Fruit fly (Drosophila melanogaster) whole organism, prepupa: ENCODE measurements around the gene CG9733.

Experiments
- Blimp-1 ChIP-seq: fragments of 200-800 bp; sonication (Bioruptor generic); optimal IDR thresholded peaks from 3 replicates; lab custom pipeline; 2017; ENCODE audit warnings: missing biosample characterization, missing genetic modification characterization, mild to moderate bottlenecking, moderate library complexity, missing genetic modification reagents
- CG11902 ChIP-seq: fragments of 200-800 bp; sonication (Bioruptor generic); optimal IDR thresholded peaks from 3 replicates; lab custom pipeline; 2016; ENCODE audit warnings: missing biosample characterization, missing genetic modification characterization
- CG15336 ChIP-seq: fragments of 200-800 bp; sonication (Bioruptor generic); IDR thresholded peaks from 2 replicates; pipeline ENCODE4 v1.3.6; 2022; ENCODE audit warnings: missing biosample characterization, missing genetic modification characterization
- CG1621 ChIP-seq: fragments of 200-800 bp; sonication (Bioruptor generic); optimal IDR thresholded peaks from 3 replicates; lab custom pipeline; 2018; ENCODE audit warnings: missing biosample characterization, mild to moderate bottlenecking, missing genetic modification characterization
- CG16779 ChIP-seq: fragments of 200-800 bp; sonication (Bioruptor generic); optimal IDR thresholded peaks from 3 replicates; lab custom pipeline; 2017; ENCODE audit warnings: missing biosample characterization, mild to moderate bottlenecking, missing genetic modification characterization
- CG3032 ChIP-seq: fragments of 200-800 bp; optimal IDR thresholded peaks from 2 replicates; lab custom pipeline; 2019; ENCODE audit warnings: missing biosample characterization, mild to moderate bottlenecking, missing genetic modification characterization, moderate library complexity
- CG31627 ChIP-seq: fragments of 200-800 bp; sonication (Bioruptor generic); optimal IDR thresholded peaks from 3 replicates; lab custom pipeline; 2016; ENCODE audit warnings: missing biosample characterization, missing genetic modification characterization
- CG32006 ChIP-seq: fragments of 200-800 bp; sonication (Bioruptor generic); optimal IDR thresholded peaks from 3 replicates; lab custom pipeline; 2017; ENCODE audit warnings: missing biosample characterization, mild to moderate bottlenecking, missing genetic modification characterization
- CG34406 ChIP-seq: fragments of 200-800 bp; sonication (Bioruptor generic); optimal IDR thresholded peaks from 3 replicates; lab custom pipeline; 2016; ENCODE audit warnings: missing biosample characterization, missing genetic modification characterization
- CG3919 ChIP-seq: fragments of 200-800 bp; sonication (Bioruptor generic); optimal IDR thresholded peaks from 3 replicates; lab custom pipeline; 2016; ENCODE audit warnings: missing biosample characterization, missing genetic modification characterization
- CG4318 ChIP-seq: fragments of 200-800 bp; sonication (Bioruptor generic); optimal IDR thresholded peaks from 3 replicates; lab custom pipeline; 2017; ENCODE audit warnings: missing biosample characterization, mild to moderate bottlenecking, missing genetic modification characterization
- CG6276 ChIP-seq: fragments of 200-800 bp; sonication (Bioruptor generic); optimal IDR thresholded peaks from 2 replicates; lab custom pipeline; 2017; ENCODE audit warnings: missing biosample characterization, mild to moderate bottlenecking, missing genetic modification characterization
- CG6808 ChIP-seq: fragments of 200-800 bp; sonication (Bioruptor generic); optimal IDR thresholded peaks from 3 replicates; lab custom pipeline; 2017; ENCODE audit warnings: missing biosample characterization, missing genetic modification characterization, mild to moderate bottlenecking, moderate library complexity, missing genetic modification reagents
- CG6854 ChIP-seq: fragments of 200-800 bp; sonication (Bioruptor generic); optimal IDR thresholded peaks from 2 replicates; lab custom pipeline; 2017; ENCODE audit warnings: missing biosample characterization, mild to moderate bottlenecking, missing genetic modification characterization
- CG7368 ChIP-seq: fragments of 200-800 bp; sonication (Bioruptor generic); optimal IDR thresholded peaks from 3 replicates; lab custom pipeline; 2016; ENCODE audit warnings: missing biosample characterization, missing genetic modification characterization
- CG8119 ChIP-seq: fragments of 200-800 bp; sonication (Bioruptor generic); IDR thresholded peaks from 3 replicates; pipeline ENCODE4 v1.3.6; 2022; ENCODE audit warnings: missing biosample characterization, missing genetic modification characterization
- CG8319 ChIP-seq: fragments of 200-800 bp; sonication (Bioruptor generic); optimal IDR thresholded peaks from 3 replicates; lab custom pipeline; 2016; ENCODE audit warnings: missing biosample characterization, missing genetic modification characterization
- CG8632 ChIP-seq: fragments of 200-800 bp; sonication (Bioruptor generic); optimal IDR thresholded peaks from 3 replicates; lab custom pipeline; 2016; ENCODE audit warnings: missing biosample characterization, missing genetic modification characterization
- CG9139 ChIP-seq: fragments of 200-800 bp; sonication (Bioruptor generic); optimal IDR thresholded peaks from 3 replicates; lab custom pipeline; 2017; ENCODE audit warnings: missing biosample characterization, mild to moderate bottlenecking, missing genetic modification characterization
- Eip75B ChIP-seq: fragments of 200-800 bp; sonication (Bioruptor generic); optimal IDR thresholded peaks from 3 replicates; lab custom pipeline; 2016; ENCODE audit warnings: missing biosample characterization, missing genetic modification characterization
- Eip78C ChIP-seq: fragments of 200-800 bp; sonication (Bioruptor generic); peaks from one replicate; lab custom pipeline; 2016; ENCODE audit warnings: missing biosample characterization, missing genetic modification characterization
- Ets96B ChIP-seq: fragments of 200-800 bp; optimal IDR thresholded peaks from 2 replicates; lab custom pipeline; 2019; ENCODE audit warnings: missing biosample characterization, mild to moderate bottlenecking, missing genetic modification characterization, moderate library complexity
- Gug ChIP-seq: fragments of 200-800 bp; sonication (Bioruptor generic); IDR thresholded peaks from 2 replicates; pipeline ENCODE4 v1.3.6; 2022; ENCODE audit warnings: missing biosample characterization, missing genetic modification characterization
- Hr39 ChIP-seq: fragments of 200-800 bp; sonication (Bioruptor generic); optimal IDR thresholded peaks from 2 replicates; lab custom pipeline; 2016; ENCODE audit warnings: missing biosample characterization, missing genetic modification characterization
- Hr4 ChIP-seq: fragments of 200-800 bp; sonication (Bioruptor generic); optimal IDR thresholded peaks from 3 replicates; lab custom pipeline; 2016; ENCODE audit warnings: missing biosample characterization, missing genetic modification characterization
- OdsH ChIP-seq: fragments of 200-800 bp; sonication (Bioruptor generic); optimal IDR thresholded peaks from 3 replicates; lab custom pipeline; 2016; ENCODE audit warnings: missing biosample characterization, missing genetic modification characterization
- Sox102F ChIP-seq: fragments of 200-800 bp; sonication (Bioruptor generic); optimal IDR thresholded peaks from 2 replicates; lab custom pipeline; 2016; ENCODE audit warnings: missing biosample characterization, mild to moderate bottlenecking, missing genetic modification characterization
- Sox14 ChIP-seq: fragments of 200-800 bp; sonication (Bioruptor generic); optimal IDR thresholded peaks from 3 replicates; lab custom pipeline; 2016; ENCODE audit warnings: missing biosample characterization, missing genetic modification characterization
- Sox15 ChIP-seq: fragments of 200-800 bp; sonication (Bioruptor generic); optimal IDR thresholded peaks from 3 replicates; lab custom pipeline; 2016; ENCODE audit warnings: missing biosample characterization, missing genetic modification characterization
- achi ChIP-seq: fragments of 200-800 bp; sonication (Bioruptor generic); optimal IDR thresholded peaks from 3 replicates; lab custom pipeline; 2016; ENCODE audit warnings: missing biosample characterization, missing genetic modification characterization
- eg ChIP-seq: fragments of 200-800 bp; sonication (Bioruptor generic); IDR thresholded peaks from 3 replicates; pipeline ENCODE4 v1.3.6; 2022; ENCODE audit warnings: missing biosample characterization, missing genetic modification characterization
- esn ChIP-seq: fragments of 200-800 bp; sonication (Bioruptor generic); optimal IDR thresholded peaks from 2 replicates; lab custom pipeline; 2016; ENCODE audit warnings: missing biosample characterization, mild to moderate bottlenecking, missing genetic modification characterization, moderate library complexity
- fd59A ChIP-seq: fragments of 200-800 bp; sonication (Bioruptor generic); optimal IDR thresholded peaks from 2 replicates; lab custom pipeline; 2017; ENCODE audit warnings: missing biosample characterization, mild to moderate bottlenecking, missing genetic modification characterization, missing genetic modification reagents
- fd85E ChIP-seq: fragments of 200-800 bp; sonication (Bioruptor generic); optimal IDR thresholded peaks from 3 replicates; lab custom pipeline; 2016; ENCODE audit warnings: missing biosample characterization, missing genetic modification characterization
- fkh ChIP-seq: fragments of 200-800 bp; sonication (Bioruptor generic); optimal IDR thresholded peaks from 3 replicates; lab custom pipeline; 2017; ENCODE audit warnings: missing biosample characterization, mild to moderate bottlenecking, missing genetic modification characterization, moderate library complexity
- lz ChIP-seq: fragments of 200-800 bp; sonication (Bioruptor generic); optimal IDR thresholded peaks from 3 replicates; lab custom pipeline; 2016; ENCODE audit warnings: missing biosample characterization, missing genetic modification characterization
- net ChIP-seq: fragments of 200-800 bp; sonication (Bioruptor generic); optimal IDR thresholded peaks from 3 replicates; lab custom pipeline; 2016; ENCODE audit warnings: missing biosample characterization, missing genetic modification characterization
- salr ChIP-seq, 2 experiments: fragments of 200-800 bp; sonication (Bioruptor generic); optimal IDR thresholded peaks; 3 replicates each; lab custom pipeline; 2016 to 2018; ENCODE audit warnings: missing biosample characterization in 2 of 2, missing genetic modification characterization in 2 of 2, mild to moderate bottlenecking in 1 of 2
- spab ChIP-seq: fragments of 200-800 bp; sonication (Bioruptor generic); optimal IDR thresholded peaks from 2 replicates; lab custom pipeline; 2017; ENCODE audit warnings: missing biosample characterization, mild to moderate bottlenecking, missing genetic modification characterization, missing genetic modification reagents
- ss ChIP-seq, 2 experiments: fragments of 200-800 bp; sonication (Bioruptor generic); optimal IDR thresholded peaks; 2 replicates in 1 of 2; 3 replicates in 1 of 2; lab custom pipeline; 2017 to 2018; ENCODE audit warnings: mild to moderate bottlenecking in 2 of 2, missing biosample characterization in 2 of 2, missing genetic modification characterization in 2 of 2, moderate library complexity in 1 of 2

Gene CG9733

DNA sequence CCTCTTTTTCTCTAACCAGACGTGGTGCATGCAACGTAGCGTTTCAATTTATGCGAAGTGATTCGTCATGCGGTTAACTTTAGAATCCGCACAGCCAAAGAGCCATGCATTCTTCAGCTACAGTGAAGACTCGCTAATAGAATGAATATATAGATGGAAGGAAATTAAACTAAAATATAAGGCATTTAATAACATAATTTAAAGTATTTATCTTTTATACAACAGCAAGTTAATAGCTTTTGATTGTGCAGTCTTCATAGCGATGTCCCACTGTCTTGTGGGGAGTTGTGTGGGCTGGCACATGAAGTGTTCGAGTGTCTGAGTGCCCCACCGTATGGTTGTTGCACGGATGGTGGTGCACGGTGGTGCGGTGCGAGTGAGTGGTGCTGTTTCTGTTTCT is 18.9 kb upstream of the CG9733 start (continued):
- TF ChIP-seq Gug (peak; percentile 96), spab (GFP tag; lab: Kevin White, UChicago) (peak; percentile 94), Sox102F (peak; percentile 87), OdsH (GFP tag; lab: Kevin White, UChicago) (peak; percentile 96), esn (GFP tag; lab: Kevin White, UChicago) (peak; percentile 89), CG6276 (GFP tag; lab: Kevin White, UChicago) (peak; percentile 79), CG1621 (tag; lab: Kevin White, UChicago) (peak; percentile 96), CG31627 (GFP tag; lab: Kevin White, UChicago) (peak; percentile 81), CG4318 (GFP tag; lab: Kevin White, UChicago) (peak; percentile 88), Ets96B (tag; lab: Kevin White, UChicago) (peak; percentile 95), CG7368 (GFP tag; lab: Kevin White, UChicago) (peak; percentile 90), CG6808 (GFP tag; lab: Kevin White, UChicago) (peak; percentile 96), fd85E (GFP tag; lab: Kevin White, UChicago) (peak; percentile 66), CG8119 (GFP tag; lab: Robert Waterston, UW) (peak; percentile 96), fkh (no peak), CG8632 (peak; percentile 87), Hr39 (peak; percentile 82), achi (GFP tag; lab: Kevin White, UChicago) (peak; percentile 92), Blimp-1 (GFP tag; lab: Kevin White, UChicago) (peak; percentile 47), CG34406 (GFP tag; lab: Kevin White, UChicago) (peak; percentile 91), net (GFP tag; lab: Kevin White, UChicago) (peak; percentile 95), Sox15 (GFP tag; lab: Kevin White, UChicago) (peak; percentile 72), CG11902 (GFP tag; lab: Kevin White, UChicago) (peak; percentile 71), CG9139 (GFP tag; lab: Kevin White, UChicago) (peak; percentile 93)

DNA sequence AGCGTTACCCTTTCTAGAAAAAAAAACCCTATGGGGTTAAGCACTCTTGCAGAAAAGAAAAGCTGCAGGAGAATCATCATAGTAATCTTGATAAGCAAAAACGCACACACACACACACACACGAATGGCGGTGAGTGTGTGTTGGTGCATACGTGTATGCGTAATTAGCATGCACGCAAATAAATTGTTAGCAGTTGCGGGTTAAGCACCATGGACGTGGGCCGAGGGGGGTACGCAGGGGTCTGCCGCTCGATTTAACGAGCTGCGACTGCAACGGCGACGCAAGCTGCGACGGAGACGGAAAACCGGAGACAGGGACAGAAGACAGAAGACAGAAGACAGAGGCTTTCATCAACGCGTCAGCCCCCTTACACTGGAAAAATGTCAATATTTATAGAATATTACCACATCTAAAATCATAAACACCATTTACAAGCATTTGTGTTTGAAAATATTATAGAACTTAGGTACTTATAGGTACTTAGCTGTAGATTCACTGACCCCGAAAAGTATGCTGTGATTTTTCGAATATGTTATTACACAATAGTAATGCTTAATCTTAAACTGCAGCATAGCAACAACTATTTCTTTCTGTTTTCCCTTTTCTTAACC is 18.3 kb upstream of the CG9733 start:
- no peak for TF ChIP-seq lz
- peak; percentile 49 for TF ChIP-seq Sox14
- TF ChIP-seq CG15336 (GFP tag; lab: Robert Waterston, UW): peak; percentile 53
- TF ChIP-seq Ets96B (tag; lab: Kevin White, UChicago): peak; percentile 71
- TF ChIP-seq CG32006: no peak
- peak in 1 of 2 experiments; percentile 12 for TF ChIP-seq salr (GFP tag; optimal IDR thresholded peaks at IDR 0.05; lab: Kevin White, UChicago)
- no peak for TF ChIP-seq CG8319 (GFP tag; lab: Kevin White, UChicago)
- TF ChIP-seq eg (GFP tag; lab: Robert Waterston, UW): peak; percentile 6; the same call in 1 of the 3 replicates
- TF ChIP-seq CG8119 (GFP tag; lab: Robert Waterston, UW): 0 out of 3 replicates have a peak, but pooled peaks have one; percentile 9
- no peak for TF ChIP-seq CG4318 (GFP tag; lab: Kevin White, UChicago)
- TF ChIP-seq Gug: peak; percentile 54
- TF ChIP-seq Hr4 (GFP tag; lab: Kevin White, UChicago): no peak
- TF ChIP-seq fd59A: peak; percentile 55
- peak; percentile 5 for TF ChIP-seq CG31627 (GFP tag; lab: Kevin White, UChicago)
- peak in 1 of 2 experiments; percentile 74 for TF ChIP-seq ss (GFP tag; optimal IDR thresholded peaks at IDR 0.05; lab: Kevin White, UChicago)
- TF ChIP-seq CG3032 (tag; lab: Kevin White, UChicago): peak; percentile 70
- TF ChIP-seq Eip78C (GFP tag; lab: Kevin White, UChicago): peak; percentile 72
- TF ChIP-seq Sox102F: no peak
- TF ChIP-seq CG9139 (GFP tag; lab: Kevin White, UChicago): no peak
- TF ChIP-seq CG1621 (tag; lab: Kevin White, UChicago): peak; percentile 16
- no peak for TF ChIP-seq Eip75B (GFP tag; lab: Kevin White, UChicago)
- TF ChIP-seq Blimp-1 (GFP tag; lab: Kevin White, UChicago): no peak
- TF ChIP-seq CG16779 (tag; lab: Kevin White, UChicago): no peak
- TF ChIP-seq CG6854 (GFP tag; lab: Kevin White, UChicago): no peak
- no peak for TF ChIP-seq CG7368 (GFP tag; lab: Kevin White, UChicago)
- TF ChIP-seq CG3919 (GFP tag; lab: Kevin White, UChicago): no peak
- TF ChIP-seq esn (GFP tag; lab: Kevin White, UChicago): no peak
- TF ChIP-seq spab (GFP tag; lab: Kevin White, UChicago): no peak
